Fruit fly (Drosophila melanogaster) whole organism, embryonic: ENCODE results near the gene lgs.
A peak's percentile ranks its signal among the peaks of the same experiment; 100 is the strongest.

ENCODE experiments used
- Asciz ChIP-seq: fragments of 200-800 bp; sonication (Bioruptor generic); optimal IDR thresholded peaks from 2 replicates; lab custom pipeline; 2017; ENCODE audit warnings: missing biosample characterization, mild to moderate bottlenecking, missing genetic modification characterization, missing genetic modification reagents
- Atf6 ChIP-seq: fragments of 200-800 bp; sonication (Bioruptor generic); IDR thresholded peaks from 2 replicates; pipeline ENCODE4 v1.3.6; 2022; ENCODE audit warnings: missing biosample characterization, missing genetic modification characterization
- CG10267 ChIP-seq: fragments of 200-800 bp; sonication (Bioruptor generic); optimal IDR thresholded peaks from 2 replicates; lab custom pipeline; 2018; ENCODE audit warnings: missing biosample characterization, mild to moderate bottlenecking, missing genetic modification characterization, moderate library complexity
- CG10274 ChIP-seq: fragments of 200-800 bp; sonication (Bioruptor generic); optimal IDR thresholded peaks from 3 replicates; lab custom pipeline; 2017; ENCODE audit warnings: missing biosample characterization, mild to moderate bottlenecking, missing genetic modification characterization
- CG10654 ChIP-seq: fragments of 200-800 bp; sonication (Bioruptor generic); optimal IDR thresholded peaks from 2 replicates; lab custom pipeline; 2016; ENCODE audit warnings: missing biosample characterization, missing genetic modification characterization
- CG13123 ChIP-seq: fragments of 200-800 bp; sonication (Bioruptor generic); optimal IDR thresholded peaks from 2 replicates; lab custom pipeline; 2016; ENCODE audit warnings: missing biosample characterization, missing genetic modification characterization
- CG13287 ChIP-seq: fragments of 200-800 bp; sonication (Bioruptor generic); IDR thresholded peaks from 2 replicates; pipeline ENCODE4 v1.3.6; 2022; ENCODE audit warnings: missing biosample characterization, missing genetic modification characterization; ENCODE audit not compliant: partially characterized antibody
- CG13894 ChIP-seq: fragments of 200-800 bp; sonication (Bioruptor generic); optimal IDR thresholded peaks from 3 replicates; lab custom pipeline; 2018; ENCODE audit warnings: missing biosample characterization, mild to moderate bottlenecking, missing genetic modification characterization, moderate library complexity
- CG17829 ChIP-seq: fragments of 200-800 bp; optimal IDR thresholded peaks from 2 replicates; lab custom pipeline; 2019; ENCODE audit warnings: missing biosample characterization, mild to moderate bottlenecking, missing genetic modification characterization, moderate library complexity
- CG2875 ChIP-seq: fragments of 200-800 bp; sonication (Bioruptor generic); optimal IDR thresholded peaks from 2 replicates; lab custom pipeline; 2017; ENCODE audit warnings: missing biosample characterization, mild to moderate bottlenecking, missing genetic modification characterization, missing genetic modification reagents
- CG30020 ChIP-seq: fragments of 200-800 bp; optimal IDR thresholded peaks from 2 replicates; lab custom pipeline; 2019; ENCODE audit warnings: missing biosample characterization, mild to moderate bottlenecking, missing genetic modification characterization, moderate library complexity
- CG34224 ChIP-seq: fragments of 200-800 bp; sonication (Bioruptor generic); IDR thresholded peaks from 3 replicates; pipeline ENCODE4 v1.3.6; 2022; ENCODE audit warnings: missing biosample characterization, missing genetic modification characterization; ENCODE audit not compliant: partially characterized antibody
- CG4424 ChIP-seq: fragments of 200-800 bp; sonication (Bioruptor generic); optimal IDR thresholded peaks from 3 replicates; lab custom pipeline; 2016; ENCODE audit warnings: missing biosample characterization, missing genetic modification characterization
- CG4707 ChIP-seq: fragments of 200-800 bp; sonication (Bioruptor generic); optimal IDR thresholded peaks from 2 replicates; lab custom pipeline; 2018; ENCODE audit warnings: missing biosample characterization, mild to moderate bottlenecking, missing genetic modification characterization, moderate library complexity
- CG7556 ChIP-seq: fragments of 200-800 bp; sonication (Bioruptor generic); optimal IDR thresholded peaks from 2 replicates; lab custom pipeline; 2017; ENCODE audit warnings: missing biosample characterization, mild to moderate bottlenecking, missing genetic modification characterization
- CG8089 ChIP-seq: fragments of 200-800 bp; sonication (Bioruptor generic); optimal IDR thresholded peaks from 3 replicates; lab custom pipeline; 2016; ENCODE audit warnings: missing biosample characterization, missing genetic modification characterization
- CG8388 ChIP-seq: fragments of 200-800 bp; sonication (Bioruptor generic); optimal IDR thresholded peaks from 2 replicates; lab custom pipeline; 2019; ENCODE audit warnings: missing biosample characterization, mild to moderate bottlenecking, missing genetic modification characterization, moderate library complexity
- CG9727 ChIP-seq: fragments of 200-800 bp; sonication (Bioruptor generic); optimal IDR thresholded peaks from 3 replicates; lab custom pipeline; 2017; ENCODE audit warnings: missing biosample characterization, mild to moderate bottlenecking, missing genetic modification characterization
- CHES-1-like ChIP-seq: fragments of 200-800 bp; sonication (Bioruptor generic); optimal IDR thresholded peaks from 2 replicates; lab custom pipeline; 2016; ENCODE audit warnings: missing biosample characterization, missing genetic modification characterization
- CrebB ChIP-seq: fragments of 200-800 bp; sonication (Bioruptor generic); optimal IDR thresholded peaks from 3 replicates; lab custom pipeline; 2018; ENCODE audit warnings: missing biosample characterization, mild to moderate bottlenecking, missing genetic modification characterization
- Dll ChIP-seq: fragments of 200-800 bp; sonication (Bioruptor generic); IDR thresholded peaks from 4 replicates; pipeline ENCODE4 v1.3.6; 2022; ENCODE audit warnings: missing biosample characterization, missing genetic modification characterization; ENCODE audit not compliant: partially characterized antibody
- HLH3B ChIP-seq: fragments of 200-800 bp; sonication (Bioruptor generic); IDR thresholded peaks from 2 replicates; pipeline ENCODE4 v1.3.6; 2022; ENCODE audit warnings: missing biosample characterization, missing genetic modification characterization
- HLHmδ ChIP-seq: fragments of 200-800 bp; sonication (Bioruptor generic); optimal IDR thresholded peaks from 2 replicates; lab custom pipeline; 2018; ENCODE audit warnings: missing biosample characterization, mild to moderate bottlenecking, missing genetic modification characterization, moderate library complexity
- MESR4 ChIP-seq: fragments of 200-800 bp; sonication (Bioruptor generic); optimal IDR thresholded peaks from 2 replicates; lab custom pipeline; 2018; ENCODE audit warnings: missing biosample characterization, mild to moderate bottlenecking, missing genetic modification characterization, moderate library complexity
- az2 ChIP-seq: fragments of 200-800 bp; sonication (Bioruptor generic); optimal IDR thresholded peaks from 3 replicates; lab custom pipeline; 2016; ENCODE audit warnings: missing biosample characterization, missing genetic modification characterization
- bcd ChIP-seq: fragments of 200-800 bp; sonication (Bioruptor generic); optimal IDR thresholded peaks from 2 replicates; lab custom pipeline; 2017; ENCODE audit warnings: missing biosample characterization, mild to moderate bottlenecking, missing genetic modification characterization
- bowl ChIP-seq: fragments of 200-800 bp; sonication (Bioruptor generic); IDR thresholded peaks from 2 replicates; pipeline ENCODE4 v1.3.6; 2022; ENCODE audit warnings: missing biosample characterization, missing genetic modification characterization
- bsh ChIP-seq, 2 experiments: fragments of 200-800 bp; sonication (Bioruptor generic); optimal IDR thresholded peaks; 2 replicates each; lab custom pipeline; 2017 to 2018; ENCODE audit warnings: mild to moderate bottlenecking in 2 of 2, missing biosample characterization in 2 of 2, missing genetic modification characterization in 2 of 2, moderate library complexity in 1 of 2
- cwo ChIP-seq: fragments of 200-800 bp; sonication (Bioruptor generic); optimal IDR thresholded peaks from 3 replicates; lab custom pipeline; 2017; ENCODE audit warnings: missing biosample characterization, missing genetic modification characterization, mild to moderate bottlenecking, moderate library complexity, missing genetic modification reagents
- dmrt99B ChIP-seq: fragments of 200-800 bp; sonication (Bioruptor generic); optimal IDR thresholded peaks from 2 replicates; lab custom pipeline; 2018; ENCODE audit warnings: missing biosample characterization, mild to moderate bottlenecking, missing genetic modification characterization, moderate library complexity
- dysf ChIP-seq: fragments of 200-800 bp; sonication (Bioruptor generic); IDR thresholded peaks from 3 replicates; pipeline ENCODE4 v1.3.6; 2022; ENCODE audit warnings: missing biosample characterization, missing genetic modification characterization
- en ChIP-seq: fragments of 200-800 bp; sonication (Bioruptor generic); optimal IDR thresholded peaks from 2 replicates; lab custom pipeline; 2016; ENCODE audit warnings: missing biosample characterization, missing genetic modification characterization
- grau ChIP-seq: fragments of 200-800 bp; optimal IDR thresholded peaks from 3 replicates; lab custom pipeline; 2019; ENCODE audit warnings: missing biosample characterization, mild to moderate bottlenecking, missing genetic modification characterization, moderate library complexity
- kni ChIP-seq: fragments of 200-800 bp; sonication (Bioruptor generic); optimal IDR thresholded peaks from 3 replicates; lab custom pipeline; 2017; ENCODE audit warnings: mild to moderate bottlenecking, missing biosample characterization, missing genetic modification reagents, missing genetic modification characterization
- lmd ChIP-seq: fragments of 200-800 bp; sonication (Bioruptor generic); IDR thresholded peaks from 2 replicates; pipeline ENCODE4 v1.3.6; 2022; ENCODE audit warnings: missing biosample characterization, missing genetic modification characterization
- nerfin-2 ChIP-seq: fragments of 200-800 bp; sonication (Bioruptor generic); IDR thresholded peaks from 2 replicates; pipeline ENCODE4 v1.3.6; 2022; ENCODE audit warnings: missing biosample characterization, missing genetic modification characterization; ENCODE audit not compliant: partially characterized antibody
- nom ChIP-seq: fragments of 200-800 bp; sonication (Bioruptor generic); optimal IDR thresholded peaks from 2 replicates; lab custom pipeline; 2017; ENCODE audit warnings: missing biosample characterization, missing genetic modification characterization, mild to moderate bottlenecking, moderate library complexity, missing genetic modification reagents
- oc ChIP-seq: fragments of 200-800 bp; sonication (Bioruptor generic); optimal IDR thresholded peaks from 2 replicates; lab custom pipeline; 2018; ENCODE audit warnings: missing biosample characterization, mild to moderate bottlenecking, missing genetic modification characterization, moderate library complexity
- org-1 ChIP-seq: fragments of 200-800 bp; sonication (Bioruptor generic); optimal IDR thresholded peaks from 2 replicates; lab custom pipeline; 2017; ENCODE audit warnings: missing biosample characterization, missing genetic modification characterization
- otp ChIP-seq: fragments of 200-800 bp; sonication (Bioruptor generic); IDR thresholded peaks from 3 replicates; pipeline ENCODE4, ENCODE4 v1.3.6; 2022; ENCODE audit warnings: missing biosample characterization, missing genetic modification characterization
- phol ChIP-seq: fragments of 200-800 bp; sonication (Bioruptor generic); optimal IDR thresholded peaks from 3 replicates; lab custom pipeline; 2018; ENCODE audit warnings: missing biosample characterization, mild to moderate bottlenecking, missing genetic modification characterization, moderate library complexity
- salm ChIP-seq: fragments of 200-800 bp; sonication (Bioruptor generic); optimal IDR thresholded peaks from 2 replicates; lab custom pipeline; 2018; ENCODE audit warnings: missing biosample characterization, mild to moderate bottlenecking, missing genetic modification characterization
- sd ChIP-seq: fragments of 200-800 bp; sonication (Bioruptor generic); optimal IDR thresholded peaks from 3 replicates; lab custom pipeline; 2018; ENCODE audit warnings: missing biosample characterization, mild to moderate bottlenecking, missing genetic modification characterization, moderate library complexity
- shn ChIP-seq: fragments of 200-800 bp; sonication (Bioruptor generic); optimal IDR thresholded peaks from 3 replicates; lab custom pipeline; 2016; ENCODE audit warnings: missing biosample characterization, missing genetic modification characterization
- sob ChIP-seq: fragments of 200-800 bp; sonication (Bioruptor generic); IDR thresholded peaks from 2 replicates; pipeline ENCODE4 v1.3.6; 2022; ENCODE audit warnings: missing biosample characterization, missing genetic modification characterization
- unpg ChIP-seq: fragments of 200-800 bp; sonication (Bioruptor generic); optimal IDR thresholded peaks from 3 replicates; lab custom pipeline; 2018; ENCODE audit warnings: missing biosample characterization, mild to moderate bottlenecking, missing genetic modification characterization, moderate library complexity
- zen ChIP-seq: fragments of 200-800 bp; sonication (Bioruptor generic); optimal IDR thresholded peaks from 3 replicates; lab custom pipeline; 2018; ENCODE audit warnings: missing biosample characterization, mild to moderate bottlenecking, missing genetic modification characterization, moderate library complexity

The lgs gene

dm6 chr4:488828-489560, 45.3 kb upstream of the lgs start, which contains the start of gene Asator (continued):
- TF ChIP-seq org-1 (GFP tag; lab: Kevin White, UChicago), result peak; percentile 51
- TF ChIP-seq CG30020, result peak; percentile 12
- peak; percentile 45; the same call in 1 of the 4 replicates for TF ChIP-seq Dll (GFP tag; lab: Robert Waterston, UW)
- TF ChIP-seq CG2875, result peak; percentile 57
- peak; percentile 46 for TF ChIP-seq CHES-1-like (GFP tag; lab: Kevin White, UChicago)
- no peak; the same call in 2 of the 3 replicates for TF ChIP-seq dysf (GFP tag; lab: Robert Waterston, UW)
- peak; percentile 61; the same call in 1 of the 2 replicates for TF ChIP-seq HLH3B
- no peak for TF ChIP-seq MESR4 (GFP tag; lab: Kevin White, UChicago)
- TF ChIP-seq CG10267 (tag; lab: Kevin White, UChicago), result peak; percentile 43
- TF ChIP-seq HLHmδ (GFP tag; lab: Kevin White, UChicago), result no peak
- no peak; the same call in 1 of the 2 replicates for TF ChIP-seq sob
- no peak for TF ChIP-seq otp (GFP tag; lab: Robert Waterston, UW)
- peak; percentile 54 for TF ChIP-seq cwo (GFP tag; lab: Kevin White, UChicago)
- peak; percentile 52 for TF ChIP-seq phol (tag; lab: Kevin White, UChicago)
- TF ChIP-seq CG13123 (GFP tag; lab: Kevin White, UChicago), result peak; percentile 18
- no peak for TF ChIP-seq CG34224 (GFP tag; lab: Robert Waterston, UW)
- peak; percentile 100 for TF ChIP-seq CG10274 (GFP tag; lab: Kevin White, UChicago)
- no peak for TF ChIP-seq CG13287
- peak; percentile 32 for TF ChIP-seq CG8089 (GFP tag; lab: Kevin White, UChicago)
- TF ChIP-seq bcd (GFP tag; lab: Kevin White, UChicago), result peak; percentile 51
- peak; percentile 51 for TF ChIP-seq oc (tag; lab: Kevin White, UChicago)
- TF ChIP-seq CG10654 (GFP tag; lab: Kevin White, UChicago), result peak; percentile 55
- peak; percentile 51 for TF ChIP-seq grau (tag; lab: Kevin White, UChicago)
- no peak for TF ChIP-seq nerfin-2 (GFP tag; lab: Robert Waterston, UW)
- TF ChIP-seq CG4424 (GFP tag; lab: Kevin White, UChicago), result peak; percentile 67
- peak; percentile 32 for TF ChIP-seq CrebB (tag; lab: Kevin White, UChicago)
- peak; percentile 91 for TF ChIP-seq kni (GFP tag; lab: Kevin White, UChicago)
- TF ChIP-seq CG17829 (tag; lab: Kevin White, UChicago), result peak; percentile 71
- TF ChIP-seq dmrt99B (tag; lab: Kevin White, UChicago), result peak; percentile 70
- TF ChIP-seq CG7556 (GFP tag; lab: Kevin White, UChicago), result peak; percentile 62
- TF ChIP-seq Atf6 (GFP tag; lab: Robert Waterston, UW), result peak; percentile 51
- peak; percentile 65 for TF ChIP-seq nom (GFP tag; lab: Kevin White, UChicago)
- TF ChIP-seq en (GFP tag; lab: Kevin White, UChicago), result peak; percentile 40
- TF ChIP-seq bsh (GFP tag; optimal IDR thresholded peaks at IDR 0.05; lab: Kevin White, UChicago), result peak in 1 of 2 experiments; percentile 55
- TF ChIP-seq CG4707, result peak; percentile 25
- TF ChIP-seq bowl (GFP tag; lab: Robert Waterston, UW), result 0 out of 2 replicates have a peak, but pooled peaks have one; percentile 32
- TF ChIP-seq shn (GFP tag; lab: Kevin White, UChicago), result peak; percentile 73
- peak; percentile 61 for TF ChIP-seq CG9727
- TF ChIP-seq sd (tag; lab: Kevin White, UChicago), result peak; percentile 92
- TF ChIP-seq unpg (GFP tag; lab: Kevin White, UChicago), result peak; percentile 53
- TF ChIP-seq zen (tag; lab: Kevin White, UChicago), result no peak
- peak; percentile 24 for TF ChIP-seq CG8388 (GFP tag; lab: Kevin White, UChicago)
- TF ChIP-seq az2 (GFP tag; lab: Kevin White, UChicago), result peak; percentile 69
- no peak; the same call in 1 of the 2 replicates for TF ChIP-seq lmd (GFP tag; lab: Robert Waterston, UW)
- peak; percentile 96 for TF ChIP-seq CG13894 (tag; lab: Kevin White, UChicago)
- no peak for TF ChIP-seq Asciz (GFP tag; lab: Kevin White, UChicago)
- no peak for TF ChIP-seq salm (tag; lab: Kevin White, UChicago)
